Worm (Caenorhabditis elegans): Measurements from ENCODE around the gene F49C12.12.

- no peak for TF ChIP-seq ama-1 (optimal IDR thresholded peaks at IDR 0.05)
- TF ChIP-seq ama-1 (GFP tag; optimal IDR thresholded peaks at IDR 0.05), result no peak
- TF ChIP-seq snpc-4 (GFP tag; optimal IDR thresholded peaks at IDR 0.05), result no peak
- no peak for TF ChIP-seq snpc-4 (tag; optimal IDR thresholded peaks at IDR 0.05)
- no peak for TF ChIP-seq somi-1 (GFP tag; optimal IDR thresholded peaks at IDR 0.05)
- no peak for TF ChIP-seq Y79H2A.3 (GFP tag; conservative IDR thresholded peaks at IDR 0.05)
- no peak for TF ChIP-seq pha-4 (tag; optimal IDR thresholded peaks at IDR 0.05)
- TF ChIP-seq let-526 (GFP tag; IDR thresholded peaks at IDR 0.05), result no peak
- no peak for TF ChIP-seq madf-3 (GFP tag; IDR thresholded peaks at IDR 0.05)
- TF ChIP-seq him-1 (tag; optimal IDR thresholded peaks at IDR 0.05), result no peak
- no peak for TF ChIP-seq nfya-1 (tag; optimal IDR thresholded peaks at IDR 0.05; ENCODE audit: borderline replicate concordance, insufficient read depth)
- no peak for TF ChIP-seq lag-1 (GFP tag; IDR thresholded peaks at IDR 0.05)
- TF ChIP-seq C06A6.2 (GFP tag; conservative IDR thresholded peaks at IDR 0.05), result no peak
Measured at ce11 chrIV:9274008-9274529, 46.8 kb downstream of the F49C12.12 start, which contains the start of gene nmy-3.
